Worm (Caenorhabditis elegans) whole organism, L4/young adult: Measurements from ENCODE around the gene aps-2.

ENCODE experiments used
- W03F9.2 ChIP-seq: fragments of 150-350 bp; optimal IDR thresholded peaks from 2 replicates; lab custom pipeline; 2014; ENCODE audit warnings: missing biosample characterization, missing genetic modification characterization
- dao-5 ChIP-seq: sonication (generic microtip); optimal IDR thresholded peaks from 2 replicates; lab custom pipeline; 2016; ENCODE audit warnings: missing genotype, missing genetic modification characterization, moderate library complexity, missing compliant biosample characterization
- him-1 ChIP-seq: sonication (generic microtip); optimal IDR thresholded peaks from 2 replicates; lab custom pipeline; 2016; ENCODE audit warnings: missing genotype, missing genetic modification reagents, missing genetic modification characterization, missing compliant biosample characterization

ce11 chrX:4427387-4427786 is 30.7 kb upstream of the aps-2 start:
- TF ChIP-seq W03F9.2 = no peak
- TF ChIP-seq him-1 = no peak
- no peak for TF ChIP-seq dao-5 (tag; lab: Kevin White, UChicago)
